Fruit fly (Drosophila melanogaster) whole organism, adult: ENCODE data around the gene CG31174.

Experiments used
- CG11617 ChIP-seq: fragments of 200-800 bp; sonication (Bioruptor generic); optimal IDR thresholded peaks from 2 replicates; lab custom pipeline; 2017; ENCODE audit warnings: mild to moderate bottlenecking, missing biosample characterization, missing genetic modification reagents, missing genetic modification characterization
- CG12768 ChIP-seq: fragments of 200-800 bp; sonication (Bioruptor generic); optimal IDR thresholded peaks from 2 replicates; lab custom pipeline; 2017; ENCODE audit warnings: missing biosample characterization, missing genetic modification characterization, mild to moderate bottlenecking, moderate library complexity, missing genetic modification reagents
- CG14711 ChIP-seq: fragments of 200-800 bp; sonication (Bioruptor generic); optimal IDR thresholded peaks from 2 replicates; lab custom pipeline; 2018; ENCODE audit warnings: missing biosample characterization, mild to moderate bottlenecking, missing genetic modification characterization, moderate library complexity
- CG1620 ChIP-seq: fragments of 200-800 bp; sonication (Bioruptor generic); optimal IDR thresholded peaks from 2 replicates; lab custom pipeline; 2016; ENCODE audit warnings: missing biosample characterization, missing genetic modification characterization
- CG33017 ChIP-seq: fragments of 200-800 bp; sonication (Bioruptor generic); optimal IDR thresholded peaks from 2 replicates; lab custom pipeline; 2018; ENCODE audit warnings: missing biosample characterization, mild to moderate bottlenecking, missing genetic modification characterization, moderate library complexity
- CG5204 ChIP-seq: fragments of 200-800 bp; sonication (Bioruptor generic); optimal IDR thresholded peaks from 2 replicates; lab custom pipeline; 2016; ENCODE audit warnings: missing biosample characterization, missing genetic modification characterization
- CG7045 ChIP-seq: fragments of 200-800 bp; sonication (Bioruptor generic); optimal IDR thresholded peaks from 2 replicates; lab custom pipeline; 2017; ENCODE audit warnings: missing biosample characterization, mild to moderate bottlenecking, missing genetic modification characterization
- CG7101 ChIP-seq: fragments of 200-800 bp; sonication (Bioruptor generic); optimal IDR thresholded peaks from 2 replicates; lab custom pipeline; 2018; ENCODE audit warnings: missing biosample characterization, mild to moderate bottlenecking, missing genetic modification characterization, moderate library complexity
- Clk ChIP-seq: fragments of 200-800 bp; sonication (Bioruptor generic); optimal IDR thresholded peaks from 2 replicates; lab custom pipeline; 2017; ENCODE audit warnings: missing biosample characterization, missing genetic modification characterization
- Crg-1 ChIP-seq: fragments of 200-800 bp; sonication (Bioruptor generic); optimal IDR thresholded peaks from 2 replicates; lab custom pipeline; 2016; ENCODE audit warnings: missing biosample characterization, missing genetic modification characterization
- Hr96 ChIP-seq: fragments of 200-800 bp; sonication (Bioruptor generic); optimal IDR thresholded peaks from 2 replicates; lab custom pipeline; 2016; ENCODE audit warnings: missing biosample characterization, missing genetic modification characterization
- Mnt ChIP-seq: fragments of 200-800 bp; sonication (Bioruptor generic); optimal IDR thresholded peaks from 2 replicates; lab custom pipeline; 2016; ENCODE audit warnings: missing biosample characterization, mild to moderate bottlenecking, missing genetic modification characterization
- bab1 ChIP-seq: fragments of 200-800 bp; sonication (Bioruptor generic); optimal IDR thresholded peaks from 3 replicates; lab custom pipeline; 2019; ENCODE audit warnings: missing biosample characterization, mild to moderate bottlenecking, missing genetic modification characterization, moderate library complexity
- cic ChIP-seq: fragments of 200-800 bp; sonication (Bioruptor generic); optimal IDR thresholded peaks from 2 replicates; lab custom pipeline; 2017; ENCODE audit warnings: missing biosample characterization, mild to moderate bottlenecking, missing genetic modification characterization, moderate library complexity
- cnc ChIP-seq, 2 experiments: fragments of >200 bp; optimal IDR thresholded peaks; 2 replicates each; lab custom pipeline; 2017
- kay ChIP-seq: fragments of 200-800 bp; sonication (Bioruptor generic); peaks from one replicate; lab custom pipeline; 2016; ENCODE audit warnings: missing biosample characterization, missing genetic modification characterization, borderline replicate concordance
- ovo ChIP-seq: fragments of 200-800 bp; sonication (Bioruptor generic); optimal IDR thresholded peaks from 2 replicates; lab custom pipeline; 2016; ENCODE audit warnings: missing biosample characterization, missing genetic modification characterization
- pad ChIP-seq: fragments of 200-800 bp; sonication (Bioruptor generic); optimal IDR thresholded peaks from 3 replicates; lab custom pipeline; 2017; ENCODE audit warnings: missing biosample characterization, missing genetic modification characterization, mild to moderate bottlenecking, moderate library complexity, missing genetic modification reagents
- tj ChIP-seq: fragments of 200-800 bp; sonication (Bioruptor generic); optimal IDR thresholded peaks from 3 replicates; lab custom pipeline; 2017; ENCODE audit warnings: missing biosample characterization, mild to moderate bottlenecking, missing genetic modification characterization, moderate library complexity
- toe ChIP-seq: fragments of 200-800 bp; sonication (Bioruptor generic); optimal IDR thresholded peaks from 2 replicates; lab custom pipeline; 2016; ENCODE audit warnings: missing biosample characterization, missing genetic modification characterization

The CG31174 gene

dm6 chr3R:21904345-21904744 is 35.0 kb upstream of the CG31174 start:
- TF ChIP-seq CG7045 (no peak), Crg-1 (no peak), Clk (GFP tag; lab: Kevin White, UChicago) (no peak), CG12768 (GFP tag; lab: Kevin White, UChicago) (no peak), cnc (optimal IDR thresholded peaks at IDR 0.05; lab: Kevin White, UChicago) (no peak), CG7101 (tag; lab: Kevin White, UChicago) (no peak), Hr96 (GFP tag; lab: Kevin White, UChicago) (no peak), kay (no peak), CG11617 (GFP tag; lab: Kevin White, UChicago) (no peak), tj (GFP tag; lab: Kevin White, UChicago) (no peak), pad (GFP tag; lab: Kevin White, UChicago) (no peak), CG1620 (GFP tag; lab: Kevin White, UChicago) (no peak), CG5204 (GFP tag; lab: Kevin White, UChicago) (no peak), cic (GFP tag; lab: Kevin White, UChicago) (no peak), toe (GFP tag; lab: Kevin White, UChicago) (no peak), bab1 (GFP tag; lab: Kevin White, UChicago) (no peak), ovo (GFP tag; lab: Kevin White, UChicago) (no peak), CG14711 (no peak), CG33017 (no peak), Mnt (GFP tag; lab: Kevin White, UChicago) (no peak)

dm6 chr3R:21899170-21899575 is 29.9 kb upstream of the CG31174 start:
- TF ChIP-seq cnc (optimal IDR thresholded peaks at IDR 0.05; lab: Kevin White, UChicago) (no peak), CG5204 (GFP tag; lab: Kevin White, UChicago) (no peak), ovo (GFP tag; lab: Kevin White, UChicago) (no peak), CG14711 (no peak), CG11617 (GFP tag; lab: Kevin White, UChicago) (no peak), Mnt (GFP tag; lab: Kevin White, UChicago) (no peak), Crg-1 (no peak), Hr96 (GFP tag; lab: Kevin White, UChicago) (no peak), CG33017 (no peak), toe (GFP tag; lab: Kevin White, UChicago) (no peak), cic (GFP tag; lab: Kevin White, UChicago) (no peak), Clk (GFP tag; lab: Kevin White, UChicago) (no peak), CG1620 (GFP tag; lab: Kevin White, UChicago) (no peak), CG12768 (GFP tag; lab: Kevin White, UChicago) (no peak), pad (GFP tag; lab: Kevin White, UChicago) (no peak), CG7045 (no peak)

- TF ChIP-seq toe (GFP tag; lab: Kevin White, UChicago) (no peak), Clk (GFP tag; lab: Kevin White, UChicago) (no peak), CG33017 (no peak), pad (GFP tag; lab: Kevin White, UChicago) (no peak)
Observed at dm6 chr3R:21898758-21899157, 29.4 kb upstream of the CG31174 start.

dm6 chr3R:21897565-21897964 is 28.3 kb upstream of the CG31174 start:
- TF ChIP-seq Hr96 (GFP tag; lab: Kevin White, UChicago): peak; percentile 44
- TF ChIP-seq bab1 (GFP tag; lab: Kevin White, UChicago): peak; percentile 52
- TF ChIP-seq CG7101 (tag; lab: Kevin White, UChicago): peak; percentile 61
- peak; percentile 76 for TF ChIP-seq tj (GFP tag; lab: Kevin White, UChicago)
- TF ChIP-seq Crg-1: no peak
- TF ChIP-seq CG14711: peak; percentile 44
- peak; percentile 12 for TF ChIP-seq pad (GFP tag; lab: Kevin White, UChicago)
- TF ChIP-seq CG11617 (GFP tag; lab: Kevin White, UChicago): no peak
- no peak for TF ChIP-seq CG5204 (GFP tag; lab: Kevin White, UChicago)

- TF ChIP-seq cic (GFP tag; lab: Kevin White, UChicago): no peak
- no peak for TF ChIP-seq ovo (GFP tag; lab: Kevin White, UChicago)
- TF ChIP-seq toe (GFP tag; lab: Kevin White, UChicago): no peak
- TF ChIP-seq CG12768 (GFP tag; lab: Kevin White, UChicago): no peak
- TF ChIP-seq pad (GFP tag; lab: Kevin White, UChicago): no peak
- TF ChIP-seq tj (GFP tag; lab: Kevin White, UChicago): peak; percentile 77
- no peak for TF ChIP-seq Mnt (GFP tag; lab: Kevin White, UChicago)
- no peak for TF ChIP-seq CG1620 (GFP tag; lab: Kevin White, UChicago)
- no peak for TF ChIP-seq CG5204 (GFP tag; lab: Kevin White, UChicago)
Observed at dm6 chr3R:21895961-21896875, 26.9 kb upstream of the CG31174 start.

dm6 chr3R:21893929-21894328 is 24.6 kb upstream of the CG31174 start:
- no peak for TF ChIP-seq cnc (optimal IDR thresholded peaks at IDR 0.05; lab: Kevin White, UChicago)
- no peak for TF ChIP-seq Hr96 (GFP tag; lab: Kevin White, UChicago)
- no peak for TF ChIP-seq CG11617 (GFP tag; lab: Kevin White, UChicago)
- no peak for TF ChIP-seq CG5204 (GFP tag; lab: Kevin White, UChicago)
- no peak for TF ChIP-seq CG12768 (GFP tag; lab: Kevin White, UChicago)
- TF ChIP-seq toe (GFP tag; lab: Kevin White, UChicago): no peak
- TF ChIP-seq cic (GFP tag; lab: Kevin White, UChicago): no peak
- TF ChIP-seq kay: no peak
- no peak for TF ChIP-seq CG1620 (GFP tag; lab: Kevin White, UChicago)
- TF ChIP-seq bab1 (GFP tag; lab: Kevin White, UChicago): no peak
- TF ChIP-seq pad (GFP tag; lab: Kevin White, UChicago): no peak
- no peak for TF ChIP-seq CG14711
- no peak for TF ChIP-seq CG7045
- no peak for TF ChIP-seq ovo (GFP tag; lab: Kevin White, UChicago)
